Worm (Caenorhabditis elegans) whole organism, L4/young adult: Measurements from ENCODE around the gene srd-51.

Experiments used
- W03F9.2 ChIP-seq: fragments of 150-350 bp; optimal IDR thresholded peaks from 2 replicates; lab custom pipeline; 2014; ENCODE audit warnings: missing biosample characterization, missing genetic modification characterization
- dao-5 ChIP-seq: sonication (generic microtip); optimal IDR thresholded peaks from 2 replicates; lab custom pipeline; 2016; ENCODE audit warnings: missing genotype, missing genetic modification characterization, moderate library complexity, missing compliant biosample characterization
- him-1 ChIP-seq: sonication (generic microtip); optimal IDR thresholded peaks from 2 replicates; lab custom pipeline; 2016; ENCODE audit warnings: missing genotype, missing genetic modification reagents, missing genetic modification characterization, missing compliant biosample characterization

ce11 chrX:13444267-13444666 is 40.4 kb downstream of the srd-51 start:
- no peak for TF ChIP-seq W03F9.2 (tag; lab: Kevin White, UChicago)
- no peak for TF ChIP-seq dao-5 (tag; lab: Kevin White, UChicago)
- TF ChIP-seq him-1 (tag; lab: Kevin White, UChicago) = no peak
